Worm (Caenorhabditis elegans): Measurements from ENCODE around the gene T05A8.8.

DNA sequence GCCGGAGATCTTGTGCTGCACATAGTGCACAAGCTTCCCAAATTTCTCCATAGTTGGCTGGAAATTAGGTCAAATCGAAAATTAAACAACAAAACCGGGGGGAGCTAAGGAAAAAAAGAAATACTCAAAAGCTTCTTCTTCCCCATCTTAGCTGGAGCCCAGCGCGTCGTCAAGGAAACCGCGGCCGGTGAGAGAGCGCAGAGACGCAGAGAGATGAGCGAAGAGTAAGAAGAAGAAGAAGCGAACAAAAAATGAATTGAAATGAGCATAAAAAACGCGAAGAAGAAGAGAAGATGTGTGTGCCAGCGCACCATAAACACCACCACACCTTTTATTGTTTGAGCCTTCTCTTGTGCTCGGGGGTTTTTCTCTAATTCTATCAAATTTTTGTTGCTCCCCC lies 1.3 kb upstream of the T05A8.8 start, which contains the start of gene wdr-31:
- TF ChIP-seq mbf-1 (tag; optimal IDR thresholded peaks at IDR 0.05) (no peak), lsy-2 (tag; optimal IDR thresholded peaks at IDR 0.05) (no peak), ceh-16 (tag; optimal IDR thresholded peaks at IDR 0.05) (no peak), ceh-82 (tag; optimal IDR thresholded peaks at IDR 0.05) (no peak), ama-1 (optimal IDR thresholded peaks at IDR 0.05) (no peak)

Data from whole organism, L2 larva.